Fruit fly (Drosophila melanogaster) whole organism, embryonic: Measurements from ENCODE around the gene Prx2.

ENCODE experiments used
- Asciz ChIP-seq: fragments of 200-800 bp; sonication (Bioruptor generic); optimal IDR thresholded peaks from 2 replicates; lab custom pipeline; 2017; ENCODE audit warnings: missing biosample characterization, mild to moderate bottlenecking, missing genetic modification characterization, missing genetic modification reagents
- Atf3 ChIP-seq: fragments of 200-800 bp; sonication (Bioruptor generic); optimal IDR thresholded peaks from 3 replicates; lab custom pipeline; 2016; ENCODE audit warnings: missing biosample characterization, missing genetic modification characterization
- Blimp-1 ChIP-seq: fragments of 200-800 bp; sonication (Bioruptor generic); optimal IDR thresholded peaks from 3 replicates; lab custom pipeline; 2018; ENCODE audit warnings: missing biosample characterization, missing genetic modification characterization, mild to moderate bottlenecking, moderate library complexity, missing genetic modification reagents
- CG10209 ChIP-seq: fragments of 200-800 bp; sonication (Bioruptor generic); optimal IDR thresholded peaks from 3 replicates; lab custom pipeline; 2017; ENCODE audit warnings: missing biosample characterization, mild to moderate bottlenecking, missing genetic modification characterization, missing genetic modification reagents
- CG10267 ChIP-seq: fragments of 200-800 bp; sonication (Bioruptor generic); optimal IDR thresholded peaks from 2 replicates; lab custom pipeline; 2018; ENCODE audit warnings: missing biosample characterization, mild to moderate bottlenecking, missing genetic modification characterization, moderate library complexity
- CG10462 ChIP-seq: fragments of 200-800 bp; sonication (Bioruptor generic); optimal IDR thresholded peaks from 2 replicates; lab custom pipeline; 2016; ENCODE audit warnings: missing biosample characterization, missing genetic modification characterization
- CG11398 ChIP-seq: fragments of 200-800 bp; sonication (Bioruptor generic); optimal IDR thresholded peaks from 2 replicates; lab custom pipeline; 2016; ENCODE audit warnings: missing biosample characterization, missing genetic modification characterization
- CG11504 ChIP-seq: fragments of 200-800 bp; sonication (Bioruptor generic); optimal IDR thresholded peaks from 3 replicates; lab custom pipeline; 2019; ENCODE audit warnings: missing biosample characterization, mild to moderate bottlenecking, missing genetic modification characterization, moderate library complexity
- CG12391 ChIP-seq: fragments of 200-800 bp; sonication (Bioruptor generic); optimal IDR thresholded peaks from 3 replicates; lab custom pipeline; 2018; ENCODE audit warnings: missing biosample characterization, mild to moderate bottlenecking, missing genetic modification characterization, moderate library complexity
- CG12942 ChIP-seq: fragments of 200-800 bp; sonication (Bioruptor generic); optimal IDR thresholded peaks from 3 replicates; lab custom pipeline; 2016; ENCODE audit warnings: missing biosample characterization, missing genetic modification characterization
- CG13424 ChIP-seq: fragments of 200-800 bp; sonication (Bioruptor generic); optimal IDR thresholded peaks from 2 replicates; lab custom pipeline; 2019; ENCODE audit warnings: missing biosample characterization, mild to moderate bottlenecking, missing genetic modification characterization, moderate library complexity
- CG1647 ChIP-seq: fragments of 200-800 bp; sonication (Bioruptor generic); optimal IDR thresholded peaks from 3 replicates; lab custom pipeline; 2016; ENCODE audit warnings: missing biosample characterization, missing genetic modification characterization
- CG16779 ChIP-seq: fragments of 200-800 bp; sonication (Bioruptor generic); IDR thresholded peaks from 2 replicates; pipeline ENCODE4 v1.3.6; 2022; ENCODE audit warnings: missing biosample characterization, missing genetic modification characterization
- CG17359 ChIP-seq: fragments of 200-800 bp; sonication (Bioruptor generic); optimal IDR thresholded peaks from 3 replicates; lab custom pipeline; 2018; ENCODE audit warnings: missing biosample characterization, mild to moderate bottlenecking, missing genetic modification characterization, moderate library complexity
- CG17612 ChIP-seq: fragments of 200-800 bp; sonication (Bioruptor generic); IDR thresholded peaks from 2 replicates; pipeline ENCODE4 v1.3.6; 2022; ENCODE audit warnings: missing biosample characterization, missing genetic modification characterization
- CG18262 ChIP-seq: fragments of 200-800 bp; optimal IDR thresholded peaks from 3 replicates; lab custom pipeline; 2019; ENCODE audit warnings: missing biosample characterization, mild to moderate bottlenecking, missing genetic modification characterization, moderate library complexity
- CG8765 ChIP-seq: fragments of 200-800 bp; sonication (Bioruptor generic); IDR thresholded peaks from 2 replicates; pipeline ENCODE4 v1.3.6; 2022; ENCODE audit warnings: missing biosample characterization, missing genetic modification characterization
- CG8924 ChIP-seq: fragments of 200-800 bp; optimal IDR thresholded peaks from 3 replicates; lab custom pipeline; 2019; ENCODE audit warnings: missing biosample characterization, mild to moderate bottlenecking, missing genetic modification characterization, moderate library complexity
- CG9437 ChIP-seq: fragments of 200-800 bp; sonication (Bioruptor generic); optimal IDR thresholded peaks from 2 replicates; lab custom pipeline; 2018; ENCODE audit warnings: missing biosample characterization, mild to moderate bottlenecking, missing genetic modification characterization
- CrebB ChIP-seq: fragments of 200-800 bp; sonication (Bioruptor generic); optimal IDR thresholded peaks from 3 replicates; lab custom pipeline; 2018; ENCODE audit warnings: missing biosample characterization, mild to moderate bottlenecking, missing genetic modification characterization
- Dip3 ChIP-seq: fragments of 200-800 bp; sonication (Bioruptor generic); optimal IDR thresholded peaks from 3 replicates; lab custom pipeline; 2016; ENCODE audit warnings: missing biosample characterization, missing genetic modification characterization
- H15 ChIP-seq: fragments of 200-800 bp; sonication (Bioruptor generic); IDR thresholded peaks from 3 replicates; pipeline ENCODE4 v1.3.6; 2022; ENCODE audit warnings: missing biosample characterization, missing genetic modification characterization
- Hand ChIP-seq: fragments of 200-800 bp; sonication (Bioruptor generic); optimal IDR thresholded peaks from 2 replicates; lab custom pipeline; 2017; ENCODE audit warnings: mild to moderate bottlenecking, missing biosample characterization, missing genetic modification reagents, missing genetic modification characterization
- HmgD ChIP-seq: fragments of 200-800 bp; sonication (Bioruptor generic); optimal IDR thresholded peaks from 3 replicates; lab custom pipeline; 2016; ENCODE audit warnings: missing biosample characterization, missing genetic modification characterization
- Hr3 ChIP-seq: fragments of 200-800 bp; sonication (Bioruptor generic); optimal IDR thresholded peaks from 3 replicates; lab custom pipeline; 2016; ENCODE audit warnings: missing biosample characterization, missing genetic modification characterization
- Jarid2 ChIP-seq: fragments of 200-800 bp; sonication (Bioruptor generic); optimal IDR thresholded peaks from 3 replicates; lab custom pipeline; 2017; ENCODE audit warnings: mild to moderate bottlenecking, missing biosample characterization, missing genetic modification reagents, missing genetic modification characterization
- Max ChIP-seq: fragments of 200-800 bp; sonication (Bioruptor generic); optimal IDR thresholded peaks from 2 replicates; lab custom pipeline; 2016; ENCODE audit warnings: missing biosample characterization, mild to moderate bottlenecking, missing genetic modification characterization
- Pdp1 ChIP-seq, 2 experiments: fragments of 200-800 bp; sonication (Bioruptor generic); optimal IDR thresholded peaks; 3 replicates each; lab custom pipeline; 2016; ENCODE audit warnings: missing biosample characterization in 2 of 2, missing genetic modification characterization in 2 of 2, mild to moderate bottlenecking in 1 of 2, moderate library complexity in 1 of 2
- Rx ChIP-seq: fragments of 200-800 bp; sonication (Bioruptor generic); IDR thresholded peaks from 2 replicates; pipeline ENCODE4 v1.3.6; 2022; ENCODE audit warnings: missing biosample characterization, missing genetic modification characterization
- Sin3A ChIP-seq: fragments of >200 bp; optimal IDR thresholded peaks from 2 replicates; lab custom pipeline; 2018
- ase ChIP-seq: fragments of 200-800 bp; sonication (Bioruptor generic); IDR thresholded peaks from 3 replicates; pipeline ENCODE4 v1.3.6; 2022; ENCODE audit warnings: missing biosample characterization, missing genetic modification characterization
- bcd ChIP-seq: fragments of 200-800 bp; sonication (Bioruptor generic); optimal IDR thresholded peaks from 2 replicates; lab custom pipeline; 2017; ENCODE audit warnings: missing biosample characterization, mild to moderate bottlenecking, missing genetic modification characterization
- caup ChIP-seq: fragments of 200-800 bp; sonication (Bioruptor generic); optimal IDR thresholded peaks from 3 replicates; lab custom pipeline; 2017; ENCODE audit warnings: missing biosample characterization, mild to moderate bottlenecking, missing genetic modification characterization, moderate library complexity; ENCODE audit not compliant: severe bottlenecking
- cwo ChIP-seq: fragments of 200-800 bp; sonication (Bioruptor generic); optimal IDR thresholded peaks from 3 replicates; lab custom pipeline; 2017; ENCODE audit warnings: missing biosample characterization, missing genetic modification characterization, mild to moderate bottlenecking, moderate library complexity, missing genetic modification reagents
- fd64A ChIP-seq: fragments of 200-800 bp; sonication (Bioruptor generic); optimal IDR thresholded peaks from 3 replicates; lab custom pipeline; 2018; ENCODE audit warnings: missing biosample characterization, mild to moderate bottlenecking, missing genetic modification characterization
- gem ChIP-seq: fragments of 200-800 bp; sonication (Bioruptor generic); optimal IDR thresholded peaks from 2 replicates; lab custom pipeline; 2019; ENCODE audit warnings: missing biosample characterization, mild to moderate bottlenecking, missing genetic modification characterization, moderate library complexity
- grn ChIP-seq: fragments of 200-800 bp; sonication (Bioruptor generic); optimal IDR thresholded peaks from 3 replicates; lab custom pipeline; 2017; ENCODE audit warnings: missing biosample characterization, missing genetic modification characterization
- inv ChIP-seq: fragments of 200-800 bp; sonication (Bioruptor generic); IDR thresholded peaks from 2 replicates; pipeline ENCODE4 v1.3.6; 2022; ENCODE audit warnings: missing biosample characterization, missing genetic modification characterization; ENCODE audit not compliant: partially characterized antibody
- kah ChIP-seq: fragments of 200-800 bp; sonication (Bioruptor generic); optimal IDR thresholded peaks from 2 replicates; lab custom pipeline; 2018; ENCODE audit warnings: missing biosample characterization, mild to moderate bottlenecking, missing genetic modification characterization
- lab ChIP-seq: fragments of 200-800 bp; sonication (Bioruptor generic); optimal IDR thresholded peaks from 3 replicates; lab custom pipeline; 2017; ENCODE audit warnings: missing biosample characterization, missing genetic modification characterization, mild to moderate bottlenecking, moderate library complexity, missing genetic modification reagents
- nom ChIP-seq: fragments of 200-800 bp; sonication (Bioruptor generic); optimal IDR thresholded peaks from 2 replicates; lab custom pipeline; 2017; ENCODE audit warnings: missing biosample characterization, missing genetic modification characterization, mild to moderate bottlenecking, moderate library complexity, missing genetic modification reagents
- onecut ChIP-seq: fragments of 200-800 bp; sonication (Bioruptor generic); IDR thresholded peaks from 2 replicates; pipeline ENCODE4 v1.3.6; 2022; ENCODE audit warnings: missing biosample characterization, missing genetic modification characterization
- otp ChIP-seq: fragments of 200-800 bp; sonication (Bioruptor generic); IDR thresholded peaks from 3 replicates; pipeline ENCODE4, ENCODE4 v1.3.6; 2022; ENCODE audit warnings: missing biosample characterization, missing genetic modification characterization
- pho ChIP-seq: fragments of 200-800 bp; sonication (Bioruptor generic); optimal IDR thresholded peaks from 2 replicates; lab custom pipeline; 2016; ENCODE audit warnings: missing biosample characterization, missing genetic modification characterization
- pum ChIP-seq: fragments of 200-800 bp; sonication (Bioruptor generic); optimal IDR thresholded peaks from 2 replicates; lab custom pipeline; 2016; ENCODE audit warnings: missing biosample characterization, missing genetic modification characterization
- schlank ChIP-seq: fragments of 200-800 bp; sonication (Bioruptor generic); optimal IDR thresholded peaks from 2 replicates; lab custom pipeline; 2018; ENCODE audit warnings: missing biosample characterization, mild to moderate bottlenecking, missing genetic modification characterization
- sqz ChIP-seq: fragments of 200-800 bp; sonication (Bioruptor generic); optimal IDR thresholded peaks from 3 replicates; lab custom pipeline; 2018; ENCODE audit warnings: missing biosample characterization, mild to moderate bottlenecking, missing genetic modification characterization
- sr ChIP-seq: fragments of 200-800 bp; sonication (Bioruptor generic); IDR thresholded peaks from 3 replicates; pipeline ENCODE4 v1.3.6; 2022; ENCODE audit warnings: missing biosample characterization, missing genetic modification characterization
- unpg ChIP-seq: fragments of 200-800 bp; sonication (Bioruptor generic); optimal IDR thresholded peaks from 3 replicates; lab custom pipeline; 2018; ENCODE audit warnings: missing biosample characterization, mild to moderate bottlenecking, missing genetic modification characterization, moderate library complexity
- yki ChIP-seq: fragments of >200 bp; optimal IDR thresholded peaks from 3 replicates; lab custom pipeline; 2018
- zen ChIP-seq: fragments of 200-800 bp; sonication (Bioruptor generic); optimal IDR thresholded peaks from 3 replicates; lab custom pipeline; 2018; ENCODE audit warnings: missing biosample characterization, mild to moderate bottlenecking, missing genetic modification characterization, moderate library complexity

The Prx2 gene

DNA sequence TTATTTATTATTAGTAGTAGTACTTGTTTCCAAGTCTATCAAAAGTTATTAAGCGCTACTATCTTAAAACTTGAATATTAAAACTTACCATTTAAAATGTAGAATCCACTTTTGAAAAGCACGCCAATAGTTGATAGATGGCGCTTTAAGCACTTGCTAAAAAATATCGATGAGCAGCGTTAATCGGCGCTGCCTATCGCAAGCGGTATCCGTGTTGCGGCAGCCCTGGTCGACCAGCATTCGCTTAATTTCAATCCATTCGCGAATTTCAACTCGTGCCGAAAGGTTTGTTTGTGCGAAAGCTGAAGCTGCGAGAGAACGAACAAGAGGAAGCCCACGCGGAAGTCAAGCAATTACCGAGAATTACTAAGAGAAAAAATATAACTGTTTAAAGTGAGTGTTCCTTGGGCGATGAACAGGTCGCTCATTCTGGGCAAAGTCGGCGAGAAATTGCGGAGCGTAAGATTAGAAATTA, at the start of gene Prx2 (continued):
- no peak for TF ChIP-seq CG17612 (GFP tag; lab: Robert Waterston, UW)
- no peak for TF ChIP-seq CG10209 (GFP tag; lab: Kevin White, UChicago)
- TF ChIP-seq Max (GFP tag; lab: Kevin White, UChicago), result no peak
- TF ChIP-seq CG11398 (GFP tag; lab: Kevin White, UChicago), result no peak
- no peak for TF ChIP-seq CG10462 (GFP tag; lab: Kevin White, UChicago)
- peak; percentile 60 for TF ChIP-seq Jarid2
- TF ChIP-seq CG13424, result no peak
- TF ChIP-seq bcd (GFP tag; lab: Kevin White, UChicago), result peak; percentile 56
- no peak for TF ChIP-seq CG12391
- TF ChIP-seq gem, result peak; percentile 17
- TF ChIP-seq nom (GFP tag; lab: Kevin White, UChicago), result peak; percentile 73
- TF ChIP-seq CG17359 (tag; lab: Kevin White, UChicago), result no peak
- 0 out of 2 replicates have a peak, but pooled peaks have one; percentile 20 for TF ChIP-seq onecut (GFP tag; lab: Robert Waterston, UW)
- TF ChIP-seq Rx (GFP tag; lab: Robert Waterston, UW), result no peak
- TF ChIP-seq kah (GFP tag; lab: Kevin White, UChicago), result no peak
- TF ChIP-seq inv (GFP tag; lab: Robert Waterston, UW), result peak; percentile 71; the same call in 1 of the 2 replicates
- no peak for TF ChIP-seq CG1647 (GFP tag; lab: Kevin White, UChicago)
- peak; percentile 38 for TF ChIP-seq lab
- no peak for TF ChIP-seq CG10267 (tag; lab: Kevin White, UChicago)
- TF ChIP-seq CrebB (tag; lab: Kevin White, UChicago), result no peak
- TF ChIP-seq pho, result peak; percentile 1
- TF ChIP-seq ase (GFP tag; lab: Robert Waterston, UW), result no peak
- TF ChIP-seq cwo, result no peak
- peak in 1 of 2 experiments; percentile 9 for TF ChIP-seq Pdp1 (GFP tag; optimal IDR thresholded peaks at IDR 0.05; lab: Kevin White, UChicago)
- TF ChIP-seq otp (GFP tag; lab: Robert Waterston, UW), result no peak
- no peak for TF ChIP-seq CG16779
- no peak for TF ChIP-seq Dip3 (GFP tag; lab: Kevin White, UChicago)
- no peak for TF ChIP-seq fd64A (GFP tag; lab: Kevin White, UChicago)
- no peak for TF ChIP-seq CG9437 (GFP tag; lab: Kevin White, UChicago)
- TF ChIP-seq pum (GFP tag; lab: Kevin White, UChicago), result no peak
- peak; percentile 29 for TF ChIP-seq caup (GFP tag; lab: Kevin White, UChicago)
- no peak for TF ChIP-seq schlank (tag; lab: Kevin White, UChicago)
- no peak for TF ChIP-seq sqz (GFP tag; lab: Kevin White, UChicago)
- TF ChIP-seq CG12942 (GFP tag; lab: Kevin White, UChicago), result no peak
- TF ChIP-seq sr (GFP tag; lab: Robert Waterston, UW), result no peak
- no peak for TF ChIP-seq unpg
- TF ChIP-seq yki (lab: Kevin White, UChicago), result no peak
- no peak for TF ChIP-seq CG18262 (tag; lab: Kevin White, UChicago)
- TF ChIP-seq H15 (GFP tag; lab: Robert Waterston, UW), result no peak
- no peak for TF ChIP-seq zen (tag; lab: Kevin White, UChicago)
- TF ChIP-seq CG11504 (tag; lab: Kevin White, UChicago), result peak; percentile 48
- TF ChIP-seq CG8765 (GFP tag; lab: Robert Waterston, UW), result no peak
- TF ChIP-seq CG8924 (tag; lab: Kevin White, UChicago), result no peak
- TF ChIP-seq Hr3 (GFP tag; lab: Kevin White, UChicago), result peak; percentile 1
- no peak for TF ChIP-seq grn (GFP tag; lab: Kevin White, UChicago)
- TF ChIP-seq Hand (GFP tag; lab: Kevin White, UChicago), result no peak
- TF ChIP-seq Asciz (GFP tag; lab: Kevin White, UChicago), result no peak
- peak; percentile 6 for TF ChIP-seq HmgD (GFP tag; lab: Kevin White, UChicago)
- no peak for TF ChIP-seq Blimp-1 (GFP tag; lab: Kevin White, UChicago)
- TF ChIP-seq Atf3, result no peak
- peak; percentile 70 for TF ChIP-seq Sin3A (lab: Kevin White, UChicago)
